Worm (Caenorhabditis elegans) whole organism, late embryonic: ENCODE data around the gene zipt-9.

Source experiments
- K02D7.2 ChIP-seq: sonication (generic microtip); optimal IDR thresholded peaks from 2 replicates; lab custom pipeline; 2017; ENCODE audit warnings: mild to moderate bottlenecking, missing genetic modification characterization, missing compliant biosample characterization
- Y22D7AL.16 ChIP-seq: sonication (generic microtip); optimal IDR thresholded peaks from 2 replicates; lab custom pipeline; 2016; ENCODE audit warnings: missing genetic modification characterization, missing compliant biosample characterization
- ceh-24 ChIP-seq: sonication (generic microtip); optimal IDR thresholded peaks from 2 replicates; lab custom pipeline; 2016; ENCODE audit warnings: mild to moderate bottlenecking, missing genetic modification characterization, missing compliant biosample characterization
- che-1 ChIP-seq: sonication (generic microtip); optimal IDR thresholded peaks from 2 replicates; lab custom pipeline; 2016; ENCODE audit warnings: mild to moderate bottlenecking, missing genetic modification characterization, missing compliant biosample characterization
- lin-11 ChIP-seq: fragments of 200-800 bp; sonication (Bioruptor generic); optimal IDR thresholded peaks from 2 replicates; lab custom pipeline; 2018; ENCODE audit warnings: mild to moderate bottlenecking, missing genetic modification characterization, missing compliant biosample characterization
- sox-2 ChIP-seq: fragments of 200-800 bp; sonication (Bioruptor generic); IDR thresholded peaks from 2 replicates; pipeline ENCODE4 v1.3.6; 2022; ENCODE audit warnings: missing genetic modification reagents, missing genetic modification characterization, missing compliant biosample characterization
- tbx-2 ChIP-seq: sonication (generic microtip); optimal IDR thresholded peaks from 2 replicates; lab custom pipeline; 2016; ENCODE audit warnings: missing genetic modification characterization, missing compliant biosample characterization
- tbx-7 ChIP-seq: sonication (generic microtip); optimal IDR thresholded peaks from 2 replicates; lab custom pipeline; 2016; ENCODE audit warnings: missing genotype, missing genetic modification characterization, missing compliant biosample characterization

DNA sequence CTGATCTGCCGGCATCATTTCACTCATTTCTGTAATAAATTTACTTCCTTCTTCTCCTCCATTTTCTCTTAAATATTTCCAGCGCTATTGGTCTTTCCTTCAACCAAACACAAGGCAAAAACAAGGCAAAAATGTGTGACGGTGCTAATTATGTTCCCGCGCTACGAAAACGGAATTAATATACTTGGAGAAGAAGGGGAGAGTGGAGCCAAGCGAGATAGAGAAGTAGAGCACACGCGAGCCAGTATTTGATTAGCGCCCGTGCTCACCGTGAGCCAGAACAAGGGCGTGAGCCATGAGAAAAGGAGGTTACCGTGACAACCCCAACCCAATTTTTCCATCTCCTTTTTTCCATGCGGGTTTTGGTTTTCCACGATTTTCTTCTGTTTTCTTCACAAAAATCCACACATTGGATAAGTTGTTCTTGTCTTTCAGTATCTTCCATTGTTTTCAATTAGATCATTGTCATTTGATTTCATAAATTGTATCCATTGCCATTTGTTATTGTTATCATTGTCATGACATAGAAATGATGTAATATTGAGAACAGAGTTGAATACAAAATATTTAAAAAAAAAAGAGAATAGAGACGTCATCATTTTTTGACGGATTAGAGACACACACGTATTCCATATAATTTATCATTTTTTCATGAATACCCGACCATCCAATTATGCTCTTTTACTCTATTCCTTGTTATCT is 47.5 kb upstream of the zipt-9 start, which contains the start of gene F20G2.6:
- TF ChIP-seq ceh-24 (no peak), Y22D7AL.16 (no peak), K02D7.2 (tag; lab: Kevin White, UChicago) (no peak), che-1 (tag; lab: Kevin White, UChicago) (no peak), tbx-7 (tag; lab: Kevin White, UChicago) (no peak), sox-2 (GFP tag; lab: Robert Waterston, UW) (no peak), tbx-2 (tag; lab: Kevin White, UChicago) (no peak), lin-11 (tag; lab: Kevin White, UChicago) (no peak)
